Worm (Caenorhabditis elegans) whole organism, L3 larva: Measurements from ENCODE around the gene F58F9.6.

Experiments
- R02D3.7 ChIP-seq: fragments of 150-350 bp; optimal IDR thresholded peaks from 2 replicates; lab custom pipeline; 2014; ENCODE audit warnings: missing biosample characterization, missing genetic modification characterization
- ZK546.5 ChIP-seq: sonication (generic microtip); optimal IDR thresholded peaks from 2 replicates; lab custom pipeline; 2017; ENCODE audit warnings: missing biosample characterization, missing genetic modification characterization
- ama-1 ChIP-seq: fragments of 150-350 bp; optimal IDR thresholded peaks from 2 replicates; lab custom pipeline; 2018
- ceh-16 ChIP-seq: sonication (generic microtip); optimal IDR thresholded peaks from 2 replicates; lab custom pipeline; 2017; ENCODE audit warnings: missing biosample characterization, missing genetic modification characterization
- ceh-28 ChIP-seq: fragments of 150-350 bp; optimal IDR thresholded peaks from 2 replicates; lab custom pipeline; 2014; ENCODE audit warnings: missing biosample characterization, missing genetic modification reagents, missing genetic modification characterization
- ceh-82 ChIP-seq: fragments of 150-350 bp; optimal IDR thresholded peaks from 2 replicates; lab custom pipeline; 2014; ENCODE audit warnings: missing biosample characterization, missing genetic modification characterization
- ceh-9 ChIP-seq: sonication (generic microtip); optimal IDR thresholded peaks from 2 replicates; lab custom pipeline; 2018; ENCODE audit warnings: missing biosample characterization, missing genetic modification characterization
- daf-12 ChIP-seq: fragments of 150-350 bp; optimal IDR thresholded peaks from 2 replicates; lab custom pipeline; 2014; ENCODE audit warnings: missing biosample characterization, missing genetic modification reagents, missing genetic modification characterization
- egl-27 ChIP-seq: sonication (generic microtip); optimal IDR thresholded peaks from 4 replicates; lab custom pipeline; 2017; ENCODE audit warnings: missing biosample characterization, missing genetic modification reagents, missing genetic modification characterization
- egl-5 ChIP-seq: fragments of 150-350 bp; optimal IDR thresholded peaks from 2 replicates; lab custom pipeline; 2017; ENCODE audit warnings: missing biosample characterization, missing genetic modification reagents, missing genetic modification characterization, inconsistent platforms
- elt-1 ChIP-seq: fragments of 150-350 bp; optimal IDR thresholded peaks from 2 replicates; lab custom pipeline; 2014; ENCODE audit warnings: missing biosample characterization, missing genetic modification characterization
- elt-2 ChIP-seq: sonication (generic microtip); optimal IDR thresholded peaks from 2 replicates; lab custom pipeline; 2016; ENCODE audit warnings: missing genetic modification reagents, mild to moderate bottlenecking, missing genetic modification characterization, missing compliant biosample characterization
- elt-3 ChIP-seq, 3 experiments: fragments of 150-350 bp in 1 of 3; sonication (generic microtip) in 2 of 3; optimal IDR thresholded peaks; 2 replicates in 2 of 3; 4 replicates in 1 of 3; lab custom pipeline; 2014 to 2017; ENCODE audit warnings: missing biosample characterization in 3 of 3, missing genetic modification characterization in 3 of 3
- fkh-10 ChIP-seq: sonication (generic microtip); optimal IDR thresholded peaks from 2 replicates; lab custom pipeline; 2017; ENCODE audit warnings: missing biosample characterization, missing genetic modification reagents, missing genetic modification characterization
- fkh-2 ChIP-seq: fragments of 150-350 bp; optimal IDR thresholded peaks from 2 replicates; lab custom pipeline; 2014; ENCODE audit warnings: missing biosample characterization, missing genetic modification reagents, missing genetic modification characterization
- fos-1 ChIP-seq: fragments of 150-350 bp; optimal IDR thresholded peaks from 2 replicates; lab custom pipeline; 2014; ENCODE audit warnings: missing biosample characterization, missing genetic modification characterization
- hmg-11 ChIP-seq: sonication (generic microtip); optimal IDR thresholded peaks from 2 replicates; lab custom pipeline; 2016; ENCODE audit warnings: missing genetic modification characterization, missing compliant biosample characterization
- lin-15B ChIP-seq: fragments of 150-350 bp; optimal IDR thresholded peaks from 2 replicates; lab custom pipeline; 2014; ENCODE audit warnings: missing biosample characterization, missing genetic modification characterization
- lin-39 ChIP-seq: fragments of 150-350 bp; optimal IDR thresholded peaks from 2 replicates; lab custom pipeline; 2018; ENCODE audit warnings: missing biosample characterization, missing genetic modification reagents, missing genetic modification characterization
- mdl-1 ChIP-seq: fragments of 150-350 bp; optimal IDR thresholded peaks from 2 replicates; lab custom pipeline; 2014; ENCODE audit warnings: missing biosample characterization, missing genetic modification characterization
- mml-1 ChIP-seq: fragments of 150-350 bp; sonication (generic microtip); optimal IDR thresholded peaks from 3 replicates; lab custom pipeline; 2014; ENCODE audit warnings: missing biosample characterization, missing genetic modification characterization
- nhr-12 ChIP-seq: fragments of 150-350 bp; optimal IDR thresholded peaks from 2 replicates; lab custom pipeline; 2014; ENCODE audit warnings: missing biosample characterization, missing genetic modification characterization
- nhr-23 ChIP-seq: fragments of 150-350 bp; optimal IDR thresholded peaks from 2 replicates; lab custom pipeline; 2014; ENCODE audit warnings: missing biosample characterization, missing genetic modification reagents, missing genetic modification characterization
- nhr-43 ChIP-seq: sonication (generic microtip); optimal IDR thresholded peaks from 2 replicates; lab custom pipeline; 2016; ENCODE audit warnings: mild to moderate bottlenecking, missing genetic modification characterization, missing compliant biosample characterization; ENCODE audit not compliant: poor library complexity, severe bottlenecking
- nhr-67 ChIP-seq: fragments of 150-350 bp; optimal IDR thresholded peaks from 2 replicates; lab custom pipeline; 2014; ENCODE audit warnings: missing biosample characterization, missing genetic modification characterization
- nhr-76 ChIP-seq: fragments of 150-350 bp; sonication (generic microtip); optimal IDR thresholded peaks from 5 replicates; lab custom pipeline; 2014; ENCODE audit warnings: missing biosample characterization, missing genetic modification characterization
- nhr-77 ChIP-seq: fragments of 150-350 bp; optimal IDR thresholded peaks from 2 replicates; lab custom pipeline; 2014; ENCODE audit warnings: missing biosample characterization, missing genetic modification characterization
- pqm-1 ChIP-seq: fragments of 150-350 bp; optimal IDR thresholded peaks from 2 replicates; lab custom pipeline; 2017; ENCODE audit warnings: missing biosample characterization, missing genetic modification characterization, inconsistent platforms
- sea-2 ChIP-seq: fragments of 150-350 bp; sonication (generic microtip); optimal IDR thresholded peaks from 4 replicates; lab custom pipeline; 2014; ENCODE audit warnings: missing biosample characterization, missing genetic modification reagents, missing genetic modification characterization
- skn-1 ChIP-seq: fragments of 150-350 bp; optimal IDR thresholded peaks from 2 replicates; lab custom pipeline; 2014; ENCODE audit warnings: missing biosample characterization, missing genetic modification characterization
- snpc-4 ChIP-seq: fragments of 150-350 bp; optimal IDR thresholded peaks from 2 replicates; lab custom pipeline; 2014; ENCODE audit warnings: missing biosample characterization, missing genetic modification characterization
- tbx-2 ChIP-seq: sonication (generic microtip); optimal IDR thresholded peaks from 2 replicates; lab custom pipeline; 2016; ENCODE audit warnings: mild to moderate bottlenecking, missing genetic modification characterization, missing compliant biosample characterization
- zag-1 ChIP-seq: fragments of 150-350 bp; optimal IDR thresholded peaks from 2 replicates; lab custom pipeline; 2014; ENCODE audit warnings: missing biosample characterization, missing genetic modification characterization
- ztf-11 ChIP-seq: fragments of 150-350 bp; optimal IDR thresholded peaks from 2 replicates; lab custom pipeline; 2014; ENCODE audit warnings: missing biosample characterization, missing genetic modification characterization

Gene F58F9.6

ce11 chrIV:6206294-6206776 is 31.1 kb downstream of the F58F9.6 start, which contains the start of gene C49A9.10 (continued):
- no peak for TF ChIP-seq nhr-76 (tag; lab: Kevin White, UChicago)
- no peak for TF ChIP-seq ama-1
- TF ChIP-seq elt-3 (tag; optimal IDR thresholded peaks at IDR 0.05; lab: Kevin White, UChicago): no peak
- TF ChIP-seq fkh-2: no peak
- TF ChIP-seq lin-39 (tag; lab: Kevin White, UChicago): peak; percentile 68
- TF ChIP-seq fos-1 (tag; lab: Kevin White, UChicago): no peak
- TF ChIP-seq mdl-1 (tag; lab: Kevin White, UChicago): no peak
- TF ChIP-seq ztf-11: no peak
- no peak for TF ChIP-seq nhr-12
- no peak for TF ChIP-seq nhr-67 (tag; lab: Kevin White, UChicago)
- no peak for TF ChIP-seq egl-27 (tag; lab: Kevin White, UChicago)
- TF ChIP-seq tbx-2: peak; percentile 36
- no peak for TF ChIP-seq daf-12
- peak; percentile 97 for TF ChIP-seq nhr-43 (tag; lab: Kevin White, UChicago)
- no peak for TF ChIP-seq zag-1 (tag; lab: Kevin White, UChicago)
- peak; percentile 54 for TF ChIP-seq pqm-1 (tag; lab: Kevin White, UChicago)

ce11 chrIV:6201769-6202168 is 35.6 kb downstream of the F58F9.6 start, which contains the start of gene tkr-2:
Gene tkr-2 (plus strand): TSS chrIV:6202069.
- TF ChIP-seq pqm-1 (tag; lab: Kevin White, UChicago): no peak
- no peak for TF ChIP-seq mml-1 (tag; lab: Kevin White, UChicago)
- no peak for TF ChIP-seq nhr-23 (tag; lab: Kevin White, UChicago)
- no peak for TF ChIP-seq R02D3.7 (tag; lab: Kevin White, UChicago)
- TF ChIP-seq fkh-2: no peak
- TF ChIP-seq skn-1 (tag; lab: Kevin White, UChicago): no peak
- TF ChIP-seq ceh-16 (tag; lab: Kevin White, UChicago): no peak
- no peak for TF ChIP-seq ceh-28
- no peak for TF ChIP-seq nhr-77
- no peak for TF ChIP-seq elt-2 (tag; lab: Kevin White, UChicago)
- TF ChIP-seq nhr-12: no peak

ce11 chrIV:6200249-6200648 is 37.2 kb downstream of the F58F9.6 start:
- no peak for TF ChIP-seq tbx-2
- no peak for TF ChIP-seq elt-3 (tag; optimal IDR thresholded peaks at IDR 0.05; lab: Kevin White, UChicago)
- no peak for TF ChIP-seq elt-1 (tag; lab: Kevin White, UChicago)
- TF ChIP-seq sea-2: no peak
- TF ChIP-seq hmg-11 (tag; lab: Kevin White, UChicago): no peak
- TF ChIP-seq nhr-76 (tag; lab: Kevin White, UChicago): no peak
- no peak for TF ChIP-seq egl-5
- TF ChIP-seq ceh-82 (tag; lab: Kevin White, UChicago): no peak
- no peak for TF ChIP-seq ceh-16 (tag; lab: Kevin White, UChicago)
- no peak for TF ChIP-seq pqm-1 (tag; lab: Kevin White, UChicago)
- TF ChIP-seq, all 47 proteins: peak for 0

- TF ChIP-seq fkh-10 (no peak), snpc-4 (no peak), mml-1 (tag; lab: Kevin White, UChicago) (no peak), ZK546.5 (no peak), lin-15B (tag; lab: Kevin White, UChicago) (no peak), tbx-2 (no peak), nhr-76 (tag; lab: Kevin White, UChicago) (no peak), ceh-9 (tag; lab: Kevin White, UChicago) (no peak), daf-12 (no peak)
- TF ChIP-seq, all 47 proteins: peak for 0
These were observed 50.2 kb downstream of the F58F9.6 start for ce11 chrIV:6187160-6187559.
